Worm (Caenorhabditis elegans): ENCODE results near the gene R74.8.

R74.8 gene

DNA sequence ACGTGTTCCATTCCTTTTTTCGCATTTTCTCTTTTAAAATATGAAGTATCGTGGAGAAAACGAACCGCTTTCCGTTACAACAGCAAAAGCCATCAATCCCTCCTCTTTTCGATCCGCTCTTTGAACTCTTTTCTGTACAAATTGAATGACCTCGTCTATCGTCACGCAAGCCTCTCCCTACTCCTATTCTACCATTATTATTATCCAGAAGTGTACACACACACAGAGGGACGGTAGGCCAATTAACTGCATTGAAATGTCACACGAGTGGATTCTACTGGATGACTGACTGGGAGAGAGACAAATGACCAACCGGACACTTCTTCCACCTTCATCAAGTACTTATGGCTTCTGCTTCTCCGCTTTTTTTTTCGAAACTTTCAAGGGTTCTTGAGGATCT lies 2.1 kb downstream of the R74.8 start:
- TF ChIP-seq rnt-1 (tag; optimal IDR thresholded peaks at IDR 0.05): no peak
- TF ChIP-seq sup-37 (GFP tag; optimal IDR thresholded peaks at IDR 0.05): no peak
- TF ChIP-seq blmp-1 (tag; optimal IDR thresholded peaks at IDR 0.05): peak; percentile 29
- TF ChIP-seq unc-98 (GFP tag; IDR thresholded peaks at IDR 0.05): no peak

DNA sequence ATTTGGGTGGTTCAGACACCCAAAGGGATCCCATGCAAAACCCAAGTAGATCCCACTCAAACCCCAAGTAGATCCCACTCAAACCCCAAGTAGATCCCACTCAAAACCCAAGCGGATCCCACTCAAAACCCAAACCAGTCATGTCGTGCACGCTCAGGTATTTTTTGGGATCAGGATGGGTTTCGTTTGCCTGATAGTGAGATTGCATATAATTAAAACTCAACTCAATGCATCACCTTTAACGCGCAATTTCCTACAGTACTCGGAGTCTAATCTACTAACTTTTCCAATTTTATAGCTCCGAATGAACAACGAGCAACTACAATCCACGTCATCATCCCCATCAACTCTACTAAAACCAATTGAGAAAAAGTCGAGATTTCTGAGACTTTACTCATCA lies 3.1 kb downstream of the R74.8 start, which contains the start of gene phlp-2:
TSS of gene phlp-2 (plus strand) at position 301 of the 400 bp plus-strand sequence.
- TF ChIP-seq isw-1 (GFP tag; IDR thresholded peaks at IDR 0.05) (no peak), ztf-11 (tag; optimal IDR thresholded peaks at IDR 0.05) (no peak), fkh-10 (GFP tag; optimal IDR thresholded peaks at IDR 0.05) (no peak), swsn-7 (tag; optimal IDR thresholded peaks at IDR 0.05) (no peak), ceh-63 (GFP tag; optimal IDR thresholded peaks at IDR 0.05) (no peak), unc-86 (tag; optimal IDR thresholded peaks at IDR 0.05) (no peak), dsc-1 (tag; optimal IDR thresholded peaks at IDR 0.05) (no peak), irx-1 (tag; optimal IDR thresholded peaks at IDR 0.05) (no peak), lin-14 (GFP tag; optimal IDR thresholded peaks at IDR 0.05) (no peak), nhr-90 (tag; optimal IDR thresholded peaks at IDR 0.05; ENCODE audit: poor library complexity) (no peak), fkh-8 (tag; optimal IDR thresholded peaks at IDR 0.05) (no peak)

DNA sequence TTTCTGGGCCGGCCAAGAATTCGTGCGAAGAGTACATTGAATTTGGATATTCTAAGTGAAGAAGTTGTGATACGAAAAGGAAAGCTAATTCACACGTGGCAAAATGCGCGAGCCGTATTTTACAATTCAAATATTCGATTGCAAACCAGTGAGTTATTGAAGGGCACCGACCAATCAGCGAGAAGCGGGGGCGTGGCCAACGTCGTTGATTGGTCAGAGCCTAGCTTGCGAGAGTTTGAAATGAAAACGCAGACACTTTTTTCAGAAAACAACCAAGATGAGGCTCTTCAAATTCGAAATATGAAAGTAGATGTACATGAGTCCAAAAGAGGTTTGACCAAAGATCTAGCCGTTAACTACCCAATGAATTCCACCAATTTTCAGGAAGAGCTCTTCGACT lies 4.6 kb downstream of the R74.8 start:
- TF ChIP-seq ztf-11 (tag; optimal IDR thresholded peaks at IDR 0.05): no peak
- TF ChIP-seq tlp-1 (tag; optimal IDR thresholded peaks at IDR 0.05): no peak
- no peak for TF ChIP-seq elt-3 (tag; optimal IDR thresholded peaks at IDR 0.05)
- TF ChIP-seq xbp-1 (tag; optimal IDR thresholded peaks at IDR 0.05): no peak
- TF ChIP-seq F16B12.6 (tag; optimal IDR thresholded peaks at IDR 0.05): no peak
- no peak for TF ChIP-seq swsn-7 (tag; optimal IDR thresholded peaks at IDR 0.05)
- no peak for TF ChIP-seq sptf-1 (tag; optimal IDR thresholded peaks at IDR 0.05)
- TF ChIP-seq ets-5 (GFP tag; IDR thresholded peaks at IDR 0.05): no peak
- TF ChIP-seq C16A3.4 (tag; optimal IDR thresholded peaks at IDR 0.05): no peak
- no peak for TF ChIP-seq mef-2 (tag; optimal IDR thresholded peaks at IDR 0.05)
- TF ChIP-seq grh-1 (GFP tag; IDR thresholded peaks at IDR 0.05): no peak
- no peak for TF ChIP-seq lir-3 (tag; optimal IDR thresholded peaks at IDR 0.05; ENCODE audit: poor library complexity)
- no peak for TF ChIP-seq nhr-20 (tag; optimal IDR thresholded peaks at IDR 0.05)
- TF ChIP-seq ceh-8 (GFP tag; optimal IDR thresholded peaks at IDR 0.05): no peak
- TF ChIP-seq nhr-19 (GFP tag; conservative IDR thresholded peaks at IDR 0.05): no peak
- no peak for TF ChIP-seq nhr-28 (tag; optimal IDR thresholded peaks at IDR 0.05)
- TF ChIP-seq aly-2 (tag; optimal IDR thresholded peaks at IDR 0.05): no peak

DNA sequence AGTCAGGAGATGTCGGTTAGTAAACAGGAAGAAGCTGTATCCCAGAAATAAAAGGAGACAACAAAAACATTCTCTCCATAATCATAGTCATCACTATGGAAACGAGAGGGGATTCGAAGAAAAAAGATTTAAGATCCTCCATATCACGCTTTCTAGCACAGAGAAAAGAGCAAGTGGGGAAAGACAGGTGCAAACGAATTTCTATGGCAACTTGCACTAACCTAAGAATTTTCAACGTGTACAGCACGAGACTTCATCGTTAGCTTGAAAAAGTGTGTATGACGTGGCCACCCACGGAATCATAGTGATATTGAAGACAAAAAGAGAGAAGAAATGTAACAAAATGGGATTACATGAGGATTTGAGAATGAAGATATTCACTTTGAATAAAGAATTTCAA lies 14.8 kb downstream of the R74.8 start:
- TF ChIP-seq dpl-1 (GFP tag; optimal IDR thresholded peaks at IDR 0.05): no peak
- TF ChIP-seq sox-4 (tag; optimal IDR thresholded peaks at IDR 0.05): peak; percentile 20
- TF ChIP-seq nhr-237 (tag; optimal IDR thresholded peaks at IDR 0.05): no peak
- TF ChIP-seq pax-3 (tag; optimal IDR thresholded peaks at IDR 0.05): peak; percentile 70
- TF ChIP-seq dsc-1 (tag; optimal IDR thresholded peaks at IDR 0.05): peak; percentile 79
- TF ChIP-seq ets-5 (GFP tag; IDR thresholded peaks at IDR 0.05): no peak
- TF ChIP-seq nhr-47 (tag; optimal IDR thresholded peaks at IDR 0.05): peak; percentile 60
- peak; percentile 61 for TF ChIP-seq nhr-71 (tag; optimal IDR thresholded peaks at IDR 0.05)
- peak; percentile 24 for TF ChIP-seq ztf-4 (tag; optimal IDR thresholded peaks at IDR 0.05)
- peak; percentile 2 for TF ChIP-seq hlh-4 (tag; optimal IDR thresholded peaks at IDR 0.05)
- TF ChIP-seq fkh-8 (tag; optimal IDR thresholded peaks at IDR 0.05): peak; percentile 90
